Fruit fly (Drosophila melanogaster) S2 (cell line): ENCODE measurements around the gene Rab39.

Experiments
- CG8478 ChIP-seq: fragments of >200 bp; optimal IDR thresholded peaks from 2 replicates; lab custom pipeline; 2018
- CTCF ChIP-seq, 2 experiments: fragments of >200 bp; optimal IDR thresholded peaks; 2 replicates each; lab custom pipeline; 2018

- TF ChIP-seq CG8478 (lab: Kevin White, UChicago) (no peak), CTCF (optimal IDR thresholded peaks at IDR 0.05; lab: Kevin White, UChicago) (no peak)
These were observed 48.7 kb upstream of the Rab39 start for dm6 chrX:7686071-7686470.
